In the genomic region with DNA sequence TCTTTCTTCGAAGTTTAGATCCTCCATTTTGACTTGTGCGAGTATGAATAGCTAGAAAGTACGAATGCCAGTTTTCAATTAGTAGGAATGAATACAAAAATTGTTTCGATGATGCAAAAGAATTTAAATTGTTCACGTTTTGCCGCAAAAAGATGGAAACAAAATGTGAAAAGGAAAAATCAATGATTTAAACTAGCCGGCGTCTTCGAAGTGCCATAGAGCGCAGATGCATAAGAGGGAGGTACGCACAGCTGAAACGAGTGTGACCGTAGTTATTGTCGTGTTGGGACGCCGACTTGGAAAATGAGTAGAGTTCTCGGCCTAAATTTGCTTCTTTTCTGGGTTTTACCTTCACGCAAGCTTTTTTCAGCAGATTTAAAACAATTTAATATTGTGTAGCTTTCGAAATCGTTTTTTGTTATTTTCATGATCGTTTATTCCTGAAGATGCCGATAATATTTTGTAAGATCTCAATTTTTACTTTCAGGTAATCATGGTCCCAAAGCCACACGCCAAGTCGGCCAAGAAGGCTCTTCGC, we compare ENCODE assay signal across 1 worm cellular context.
TF ChIP-seq lines count a peak whose summit lies in the region.

Gene ify-1, minus strand, starts transcription at position 51 of the 538 bp plus-strand sequence.
Gene rpl-22, plus strand, starts transcription at position 488 of the 538 bp plus-strand sequence.

TF ChIP-seq in whole organism, L4 larva, 104 proteins besides CTCF, POLR2A, EP300 and RAD21 (continued from another document):
- TF ChIP-seq Y5F2A.4 (GFP tag; optimal IDR thresholded peaks at IDR 0.05; lab: Kevin White, UChicago), result no peak
- TF ChIP-seq nhr-25 (tag; optimal IDR thresholded peaks at IDR 0.05; lab: Kevin White, UChicago; ENCODE audit: borderline replicate concordance, insufficient read depth), result peak; percentile 94
- TF ChIP-seq mdl-1 (tag; optimal IDR thresholded peaks at IDR 0.05; lab: Kevin White, UChicago), result peak in 1 of 2 experiments; percentile 53
- TF ChIP-seq ZK337.2 (GFP tag; IDR thresholded peaks at IDR 0.05; lab: Robert Waterston, UW), result no peak
- peak; percentile 82 for TF ChIP-seq spr-1 (tag; optimal IDR thresholded peaks at IDR 0.05; lab: Kevin White, UChicago)
- peak; percentile 61 for TF ChIP-seq F49E8.2 (tag; optimal IDR thresholded peaks at IDR 0.05; lab: Kevin White, UChicago; ENCODE audit: borderline replicate concordance)
- peak; percentile 20; the same call in 1 of the 2 replicates for TF ChIP-seq dmd-8 (GFP tag; IDR thresholded peaks at IDR 0.05; lab: Robert Waterston, UW)
- no peak for TF ChIP-seq zip-11 (GFP tag; IDR thresholded peaks at IDR 0.05; lab: Robert Waterston, UW)
- TF ChIP-seq nhr-77 (tag; optimal IDR thresholded peaks at IDR 0.05; lab: Kevin White, UChicago), result peak; percentile 96
- TF ChIP-seq daf-19 (GFP tag; conservative IDR thresholded peaks at IDR 0.05; lab: Robert Waterston, UW), result no peak
- peak; percentile 69 for TF ChIP-seq jun-1 (tag; optimal IDR thresholded peaks at IDR 0.05; lab: Kevin White, UChicago)
- TF ChIP-seq hmg-1.1 (GFP tag; IDR thresholded peaks at IDR 0.05; lab: Robert Waterston, UW), result peak; percentile 86
- TF ChIP-seq vab-7 (GFP tag; IDR thresholded peaks at IDR 0.05; lab: Robert Waterston, UW), result 0 out of 2 replicates have a peak, but pooled peaks have one; percentile 60
- no peak for TF ChIP-seq mxl-2 (GFP tag; conservative IDR thresholded peaks at IDR 0.05; lab: Robert Waterston, UW)
- TF ChIP-seq F37D6.2 (tag; optimal IDR thresholded peaks at IDR 0.05; lab: Kevin White, UChicago), result peak; percentile 56
- TF ChIP-seq Y48G9A.11 (GFP tag; IDR thresholded peaks at IDR 0.05; lab: Robert Waterston, UW), result no peak
- TF ChIP-seq php-3 (GFP tag; IDR thresholded peaks at IDR 0.05; lab: Robert Waterston, UW), result 0 out of 2 replicates have a peak, but pooled peaks have one; percentile 34
- TF ChIP-seq dmd-9 (GFP tag; IDR thresholded peaks at IDR 0.05; lab: Robert Waterston, UW), result 0 out of 2 replicates have a peak, but pooled peaks have one; percentile 35
- TF ChIP-seq nhr-111 (GFP tag; optimal IDR thresholded peaks at IDR 0.05; lab: Kevin White, UChicago), result no peak
- TF ChIP-seq ceh-28 (tag; optimal IDR thresholded peaks at IDR 0.05; lab: Kevin White, UChicago), result peak; percentile 46
- peak; percentile 87 for TF ChIP-seq lin-15B (tag; optimal IDR thresholded peaks at IDR 0.05; lab: Kevin White, UChicago)
- TF ChIP-seq ces-1 (GFP tag; optimal IDR thresholded peaks at IDR 0.05; lab: Kevin White, UChicago), result no peak
- TF ChIP-seq zfp-3 (GFP tag; conservative IDR thresholded peaks at IDR 0.05; lab: Robert Waterston, UW), result peak; percentile 50; the same call in 1 of the 2 replicates
- TF ChIP-seq nhr-48 (tag; optimal IDR thresholded peaks at IDR 0.05; lab: Kevin White, UChicago), result peak; percentile 43
- TF ChIP-seq nhr-11 (tag; optimal IDR thresholded peaks at IDR 0.05; lab: Kevin White, UChicago), result peak; percentile 90
- TF ChIP-seq ceh-82 (tag; optimal IDR thresholded peaks at IDR 0.05; lab: Kevin White, UChicago), result no peak
- no peak for TF ChIP-seq sdz-12 (GFP tag; optimal IDR thresholded peaks at IDR 0.05; lab: Kevin White, UChicago)
- TF ChIP-seq spr-3 (GFP tag; optimal IDR thresholded peaks at IDR 0.05; lab: Kevin White, UChicago), result peak; percentile 24
- TF ChIP-seq arid-1 (GFP tag; conservative IDR thresholded peaks at IDR 0.05; lab: Robert Waterston, UW), result peak; percentile 92
- TF ChIP-seq pha-4 (GFP tag; IDR thresholded peaks at IDR 0.05; lab: Robert Waterston, UW), result peak; percentile 63; the same call in 1 of the 2 replicates
- TF ChIP-seq pha-4 (tag; optimal IDR thresholded peaks at IDR 0.05; lab: Kevin White, UChicago), result peak; percentile 97
- no peak for TF ChIP-seq lin-39 (tag; optimal IDR thresholded peaks at IDR 0.05; lab: Kevin White, UChicago)
- peak; percentile 81 for TF ChIP-seq unc-130 (GFP tag; optimal IDR thresholded peaks at IDR 0.05; lab: Kevin White, UChicago)
- peak in 1 of 2 experiments; percentile 38 for TF ChIP-seq daf-16 (GFP tag; optimal IDR thresholded peaks at IDR 0.05; lab: Kevin White, UChicago)
- peak; percentile 84 for TF ChIP-seq daf-16 (tag; optimal IDR thresholded peaks at IDR 0.05; lab: Kevin White, UChicago)
- TF ChIP-seq rbr-2 (tag; optimal IDR thresholded peaks at IDR 0.05; lab: Kevin White, UChicago), result peak; percentile 87
- TF ChIP-seq lin-13 (GFP tag; optimal IDR thresholded peaks at IDR 0.05; lab: Kevin White, UChicago), result peak; percentile 89
- TF ChIP-seq ZK546.5 (tag; optimal IDR thresholded peaks at IDR 0.05; lab: Kevin White, UChicago), result peak in 1 of 2 experiments; percentile 16
- TF ChIP-seq duxl-1 (tag; optimal IDR thresholded peaks at IDR 0.05; lab: Kevin White, UChicago; ENCODE audit: poor library complexity), result peak; percentile 88
- TF ChIP-seq saeg-2 (GFP tag; IDR thresholded peaks at IDR 0.05; lab: Robert Waterston, UW), result no peak
- no peak for TF ChIP-seq F26F4.8 (GFP tag; conservative IDR thresholded peaks at IDR 0.05; lab: Robert Waterston, UW)
